Worm (Caenorhabditis elegans) whole organism, late embryonic: ENCODE measurements around the gene odr-8.

Experiments used
- C08G9.2 ChIP-seq: sonication (generic microtip); optimal IDR thresholded peaks from 2 replicates; lab custom pipeline; 2016; ENCODE audit warnings: mild to moderate bottlenecking, missing genetic modification characterization, moderate library complexity, missing compliant biosample characterization
- C38D4.7 ChIP-seq: fragments of 200-800 bp; sonication (Bioruptor generic); optimal IDR thresholded peaks from 2 replicates; lab custom pipeline; 2018; ENCODE audit warnings: mild to moderate bottlenecking, missing genetic modification characterization, moderate library complexity, missing compliant biosample characterization
- F13H6.1 ChIP-seq: sonication (generic microtip); optimal IDR thresholded peaks from 2 replicates; lab custom pipeline; 2016; ENCODE audit warnings: missing genetic modification characterization, missing compliant biosample characterization
- K02D7.2 ChIP-seq: sonication (generic microtip); optimal IDR thresholded peaks from 2 replicates; lab custom pipeline; 2017; ENCODE audit warnings: mild to moderate bottlenecking, missing genetic modification characterization, missing compliant biosample characterization
- ahr-1 ChIP-seq: sonication (generic microtip); optimal IDR thresholded peaks from 2 replicates; lab custom pipeline; 2016; ENCODE audit warnings: missing genetic modification characterization, missing compliant biosample characterization
- ceh-18 ChIP-seq: sonication (generic microtip); optimal IDR thresholded peaks from 2 replicates; lab custom pipeline; 2016; ENCODE audit warnings: missing genetic modification characterization, missing compliant biosample characterization
- ceh-2 ChIP-seq: sonication (generic microtip); optimal IDR thresholded peaks from 2 replicates; lab custom pipeline; 2016; ENCODE audit warnings: missing genotype, missing genetic modification characterization, missing compliant biosample characterization
- ceh-24 ChIP-seq: sonication (generic microtip); optimal IDR thresholded peaks from 2 replicates; lab custom pipeline; 2016; ENCODE audit warnings: mild to moderate bottlenecking, missing genetic modification characterization, missing compliant biosample characterization
- ceh-31 ChIP-seq: sonication (generic microtip); optimal IDR thresholded peaks from 2 replicates; lab custom pipeline; 2016; ENCODE audit warnings: missing genetic modification characterization, missing compliant biosample characterization
- ceh-6 ChIP-seq: fragments of 200-800 bp; sonication (Bioruptor generic); optimal IDR thresholded peaks from 2 replicates; lab custom pipeline; 2018; ENCODE audit warnings: mild to moderate bottlenecking, missing genetic modification characterization, missing compliant biosample characterization
- ceh-9 ChIP-seq: sonication (generic microtip); optimal IDR thresholded peaks from 2 replicates; lab custom pipeline; 2016; ENCODE audit warnings: mild to moderate bottlenecking, missing genetic modification characterization, inconsistent platforms, missing compliant biosample characterization
- dve-1 ChIP-seq: sonication (generic microtip); optimal IDR thresholded peaks from 2 replicates; lab custom pipeline; 2017; ENCODE audit warnings: antibody characterized with exemption, mild to moderate bottlenecking, missing genetic modification characterization, missing compliant biosample characterization
- ets-4 ChIP-seq: sonication (generic microtip); optimal IDR thresholded peaks from 2 replicates; lab custom pipeline; 2016; ENCODE audit warnings: missing genetic modification characterization, missing compliant biosample characterization
- fax-1 ChIP-seq: sonication (generic microtip); optimal IDR thresholded peaks from 2 replicates; lab custom pipeline; 2016; ENCODE audit warnings: missing genotype, missing genetic modification characterization, missing compliant biosample characterization
- fkh-10 ChIP-seq: fragments of 150-350 bp; optimal IDR thresholded peaks from 2 replicates; lab custom pipeline; 2014; ENCODE audit warnings: missing biosample characterization, missing genetic modification reagents, missing genetic modification characterization
- hlh-13 ChIP-seq: fragments of 200-800 bp; sonication (Bioruptor generic); optimal IDR thresholded peaks from 2 replicates; lab custom pipeline; 2018; ENCODE audit warnings: mild to moderate bottlenecking, missing genetic modification characterization, missing compliant biosample characterization
- hlh-15 ChIP-seq: sonication (generic microtip); optimal IDR thresholded peaks from 2 replicates; lab custom pipeline; 2016; ENCODE audit warnings: missing genetic modification characterization, missing compliant biosample characterization
- hlh-30 ChIP-seq: sonication (generic microtip); optimal IDR thresholded peaks from 2 replicates; lab custom pipeline; 2017; ENCODE audit warnings: antibody characterized with exemption, missing genetic modification characterization, missing compliant biosample characterization; ENCODE audit not compliant: insufficient read depth
- hlh-8 ChIP-seq: sonication (generic microtip); optimal IDR thresholded peaks from 2 replicates; lab custom pipeline; 2016; ENCODE audit warnings: missing genotype, missing genetic modification characterization, missing compliant biosample characterization
- lin-11 ChIP-seq: fragments of 200-800 bp; sonication (Bioruptor generic); optimal IDR thresholded peaks from 2 replicates; lab custom pipeline; 2018; ENCODE audit warnings: mild to moderate bottlenecking, missing genetic modification characterization, missing compliant biosample characterization
- nhr-11 ChIP-seq: fragments of 150-350 bp; optimal IDR thresholded peaks from 2 replicates; lab custom pipeline; 2014; ENCODE audit warnings: missing biosample characterization, missing genetic modification characterization
- nhr-232 ChIP-seq: sonication (generic microtip); optimal IDR thresholded peaks from 2 replicates; lab custom pipeline; 2016; ENCODE audit warnings: missing genetic modification characterization, missing compliant biosample characterization
- npax-4 ChIP-seq: sonication (generic microtip); optimal IDR thresholded peaks from 2 replicates; lab custom pipeline; 2016; ENCODE audit warnings: missing genetic modification characterization, missing compliant biosample characterization
- pag-3 ChIP-seq: sonication (generic microtip); optimal IDR thresholded peaks from 2 replicates; lab custom pipeline; 2016; ENCODE audit warnings: missing compliant biosample characterization, missing genetic modification characterization, borderline replicate concordance
- pat-9 ChIP-seq: fragments of 200-800 bp; sonication (Bioruptor generic); optimal IDR thresholded peaks from 2 replicates; lab custom pipeline; 2018; ENCODE audit warnings: mild to moderate bottlenecking, missing genetic modification characterization, moderate library complexity, missing compliant biosample characterization
- pros-1 ChIP-seq: fragments of 150-350 bp; optimal IDR thresholded peaks from 2 replicates; lab custom pipeline; 2014; ENCODE audit warnings: missing biosample characterization, missing genetic modification reagents, missing genetic modification characterization
- rnt-1 ChIP-seq: sonication (generic microtip); optimal IDR thresholded peaks from 2 replicates; lab custom pipeline; 2016; ENCODE audit warnings: missing genetic modification characterization, missing compliant biosample characterization
- sdc-2 ChIP-seq: sonication (generic microtip); optimal IDR thresholded peaks from 2 replicates; lab custom pipeline; 2016; ENCODE audit warnings: missing genotype, missing genetic modification characterization, missing compliant biosample characterization
- sox-2 ChIP-seq: fragments of 200-800 bp; sonication (Bioruptor generic); IDR thresholded peaks from 2 replicates; pipeline ENCODE4 v1.3.6; 2022; ENCODE audit warnings: missing genetic modification reagents, missing genetic modification characterization, missing compliant biosample characterization
- syd-9 ChIP-seq: sonication (generic microtip); optimal IDR thresholded peaks from 2 replicates; lab custom pipeline; 2016; ENCODE audit warnings: mild to moderate bottlenecking, missing genetic modification characterization, moderate library complexity, missing compliant biosample characterization
- tbx-2 ChIP-seq: sonication (generic microtip); optimal IDR thresholded peaks from 2 replicates; lab custom pipeline; 2016; ENCODE audit warnings: missing genetic modification characterization, missing compliant biosample characterization
- tbx-7 ChIP-seq: sonication (generic microtip); optimal IDR thresholded peaks from 2 replicates; lab custom pipeline; 2016; ENCODE audit warnings: missing genotype, missing genetic modification characterization, missing compliant biosample characterization
- ttx-3 ChIP-seq: sonication (generic microtip); optimal IDR thresholded peaks from 2 replicates; lab custom pipeline; 2016; ENCODE audit warnings: missing genetic modification reagents, missing genetic modification characterization, missing compliant biosample characterization
- unc-42 ChIP-seq: sonication (generic microtip); optimal IDR thresholded peaks from 2 replicates; lab custom pipeline; 2016; ENCODE audit warnings: missing genotype, missing genetic modification characterization, missing compliant biosample characterization
- zip-5 ChIP-seq: sonication (generic microtip); optimal IDR thresholded peaks from 2 replicates; lab custom pipeline; 2016; ENCODE audit warnings: missing genetic modification characterization, missing compliant biosample characterization
- ztf-16 ChIP-seq: sonication (generic microtip); optimal IDR thresholded peaks from 2 replicates; lab custom pipeline; 2017; ENCODE audit warnings: missing genetic modification characterization, missing compliant biosample characterization

The odr-8 gene

ce11 chrIV:6572655-6573054 is 9.8 kb downstream of the odr-8 start:
- TF ChIP-seq unc-42: no peak
- TF ChIP-seq C08G9.2: no peak
- TF ChIP-seq K02D7.2 (tag; lab: Kevin White, UChicago): no peak
- TF ChIP-seq hlh-30 (tag; lab: Kevin White, UChicago): no peak
- TF ChIP-seq ceh-6 (GFP tag; lab: Kevin White, UChicago): no peak
- TF ChIP-seq pros-1 (tag; lab: Kevin White, UChicago): no peak
- no peak for TF ChIP-seq nhr-11
- no peak for TF ChIP-seq lin-11 (tag; lab: Kevin White, UChicago)
- TF ChIP-seq sdc-2: no peak
- no peak for TF ChIP-seq ceh-31 (tag; lab: Kevin White, UChicago)
- TF ChIP-seq ceh-2 (tag; lab: Kevin White, UChicago): no peak
- TF ChIP-seq fkh-10: no peak
- TF ChIP-seq ztf-16 (tag; lab: Kevin White, UChicago): no peak
- no peak for TF ChIP-seq hlh-13 (GFP tag; lab: Kevin White, UChicago)
- no peak for TF ChIP-seq nhr-232 (tag; lab: Kevin White, UChicago)
- no peak for TF ChIP-seq hlh-8 (tag; lab: Kevin White, UChicago)
- TF ChIP-seq hlh-15 (tag; lab: Kevin White, UChicago): no peak

DNA sequence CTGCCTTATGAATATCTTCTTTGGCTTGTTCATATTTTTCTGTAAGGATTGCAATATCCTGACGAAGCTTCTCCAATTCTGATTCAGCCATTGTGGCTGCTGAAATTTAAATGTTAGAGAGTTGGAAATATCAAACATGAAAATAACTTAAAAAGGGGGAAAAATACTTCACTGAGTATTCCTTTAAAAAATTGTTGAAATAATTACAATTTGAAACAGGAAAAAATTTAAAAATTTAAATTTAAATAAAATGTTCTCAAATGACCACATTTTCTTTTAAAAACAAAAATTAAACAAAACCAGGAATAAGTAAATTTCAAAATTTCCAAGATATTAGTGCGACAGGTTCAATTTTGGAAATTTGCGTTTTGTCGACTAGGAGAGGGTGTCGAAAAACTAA is 10.3 kb downstream of the odr-8 start, which contains the start of gene bicd-1:
Gene bicd-1 (minus strand): TSS at position 101 of the 400 bp plus-strand sequence.
- TF ChIP-seq fax-1 (tag; lab: Kevin White, UChicago) (no peak), syd-9 (tag; lab: Kevin White, UChicago) (no peak), pros-1 (tag; lab: Kevin White, UChicago) (no peak)

- TF ChIP-seq nhr-11: no peak
- TF ChIP-seq C08G9.2: no peak
- no peak for TF ChIP-seq npax-4 (tag; lab: Kevin White, UChicago)
- no peak for TF ChIP-seq fkh-10
- TF ChIP-seq C38D4.7: no peak
- no peak for TF ChIP-seq ahr-1 (tag; lab: Kevin White, UChicago)
- no peak for TF ChIP-seq syd-9 (tag; lab: Kevin White, UChicago)
- TF ChIP-seq ttx-3 (tag; lab: Kevin White, UChicago): no peak
- TF ChIP-seq ets-4 (tag; lab: Kevin White, UChicago): no peak
- no peak for TF ChIP-seq dve-1 (tag; lab: Kevin White, UChicago)
- no peak for TF ChIP-seq unc-42
These were observed 16.9 kb downstream of the odr-8 start for ce11 chrIV:6565605-6566004.

DNA sequence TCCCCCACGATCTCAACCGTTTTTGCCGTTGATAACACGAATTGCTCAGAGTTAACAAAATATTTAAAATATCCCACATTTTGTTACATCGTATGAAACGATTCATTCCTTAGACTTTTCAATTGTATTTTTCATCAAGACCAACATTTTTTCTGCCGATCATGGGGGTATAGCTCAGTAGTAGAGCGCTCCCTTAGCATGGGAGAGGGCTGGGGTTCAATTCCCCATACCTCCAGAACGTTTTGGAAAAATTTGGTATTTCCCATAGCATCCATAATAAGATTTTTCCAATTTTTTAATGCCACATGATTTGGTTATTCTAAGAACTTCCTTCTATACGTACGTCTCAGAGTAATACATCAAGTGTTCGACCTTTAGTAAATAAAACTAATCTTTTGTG is 20.5 kb downstream of the odr-8 start:
- TF ChIP-seq ceh-9 (tag; lab: Kevin White, UChicago) (no peak), tbx-7 (tag; lab: Kevin White, UChicago) (no peak), tbx-2 (tag; lab: Kevin White, UChicago) (no peak), ceh-18 (tag; lab: Kevin White, UChicago) (no peak), F13H6.1 (tag; lab: Kevin White, UChicago) (no peak), fax-1 (tag; lab: Kevin White, UChicago) (no peak), pag-3 (tag; lab: Kevin White, UChicago) (no peak), ceh-24 (tag; lab: Kevin White, UChicago) (no peak), npax-4 (tag; lab: Kevin White, UChicago) (no peak), ceh-2 (tag; lab: Kevin White, UChicago) (no peak), hlh-15 (tag; lab: Kevin White, UChicago) (no peak), K02D7.2 (tag; lab: Kevin White, UChicago) (no peak), rnt-1 (no peak)

ce11 chrIV:6560434-6560833 is 22.1 kb downstream of the odr-8 start, which contains the start of gene best-9:
TSS of gene best-9 (plus strand) at chrIV:6560734.
- no peak for TF ChIP-seq sox-2 (GFP tag; lab: Robert Waterston, UW)
- no peak for TF ChIP-seq pat-9 (tag; lab: Kevin White, UChicago)
- TF ChIP-seq zip-5 (tag; lab: Kevin White, UChicago): no peak
